Worm (Caenorhabditis elegans) whole organism, L4/young adult: ENCODE measurements around the gene dmsr-6.

ENCODE experiments used
- W03F9.2 ChIP-seq: fragments of 150-350 bp; optimal IDR thresholded peaks from 2 replicates; lab custom pipeline; 2014; ENCODE audit warnings: missing biosample characterization, missing genetic modification characterization
- dao-5 ChIP-seq: sonication (generic microtip); optimal IDR thresholded peaks from 2 replicates; lab custom pipeline; 2016; ENCODE audit warnings: missing genotype, missing genetic modification characterization, moderate library complexity, missing compliant biosample characterization
- him-1 ChIP-seq: sonication (generic microtip); optimal IDR thresholded peaks from 2 replicates; lab custom pipeline; 2016; ENCODE audit warnings: missing genotype, missing genetic modification reagents, missing genetic modification characterization, missing compliant biosample characterization

The dmsr-6 gene

ce11 chrII:14455332-14455731 lies at the start of gene dmsr-6:
Gene dmsr-6 (plus strand): TSS chrII:14455632.
- TF ChIP-seq him-1 (tag; lab: Kevin White, UChicago), result no peak
- TF ChIP-seq W03F9.2 (tag; lab: Kevin White, UChicago), result no peak
- TF ChIP-seq dao-5 (tag; lab: Kevin White, UChicago), result no peak

ce11 chrII:14406117-14406935 lies 49.1 kb upstream of the dmsr-6 start:
- no peak for TF ChIP-seq dao-5 (tag; lab: Kevin White, UChicago)
- TF ChIP-seq him-1 (tag; lab: Kevin White, UChicago), result no peak
- no peak for TF ChIP-seq W03F9.2 (tag; lab: Kevin White, UChicago)

DNA sequence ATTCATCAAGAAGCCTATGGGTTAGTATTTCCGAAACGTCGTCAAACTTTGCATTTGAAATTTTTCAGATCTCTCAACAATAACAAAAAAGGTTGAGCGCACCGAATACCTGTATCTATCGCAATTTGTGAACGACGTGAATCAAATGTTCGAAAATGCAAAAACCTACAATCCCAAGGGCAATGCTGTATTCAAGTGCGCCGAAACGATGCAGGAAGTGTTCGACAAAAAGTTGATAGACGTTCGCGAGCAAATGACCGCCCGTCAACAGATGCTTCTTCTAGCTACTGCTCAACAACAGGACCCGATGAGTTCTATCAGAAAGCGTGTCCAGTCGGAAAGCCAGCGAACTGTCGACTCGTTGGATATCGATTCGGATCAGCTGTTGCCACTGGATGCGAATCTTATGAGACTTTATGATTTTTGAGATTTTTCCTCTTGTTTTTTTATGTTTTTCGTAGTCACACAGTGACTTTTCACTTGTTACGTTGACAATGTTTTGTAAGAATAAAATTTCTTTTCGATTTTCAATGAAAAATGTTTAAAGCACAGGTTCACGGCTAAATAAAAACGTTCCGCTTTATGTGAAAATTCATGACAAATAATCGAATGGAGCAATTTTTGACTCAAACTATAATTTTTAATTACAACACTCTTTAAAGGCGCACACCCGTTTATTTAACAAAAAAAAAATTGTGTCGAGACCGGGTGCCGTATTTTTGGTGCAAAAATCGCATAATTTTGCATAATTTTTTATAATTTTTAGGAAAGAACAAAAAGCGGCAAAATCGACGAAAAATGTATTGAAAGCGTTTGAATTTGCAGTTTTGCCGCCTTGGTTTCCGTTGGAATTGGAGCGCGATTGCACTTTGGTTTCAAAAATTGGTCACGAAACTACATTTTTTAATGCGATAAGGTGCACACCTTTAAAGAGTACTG lies 47.8 kb upstream of the dmsr-6 start:
- no peak for TF ChIP-seq dao-5 (tag; lab: Kevin White, UChicago)
- peak; percentile 47 for TF ChIP-seq W03F9.2 (tag; lab: Kevin White, UChicago)
- TF ChIP-seq him-1 (tag; lab: Kevin White, UChicago), result no peak

DNA sequence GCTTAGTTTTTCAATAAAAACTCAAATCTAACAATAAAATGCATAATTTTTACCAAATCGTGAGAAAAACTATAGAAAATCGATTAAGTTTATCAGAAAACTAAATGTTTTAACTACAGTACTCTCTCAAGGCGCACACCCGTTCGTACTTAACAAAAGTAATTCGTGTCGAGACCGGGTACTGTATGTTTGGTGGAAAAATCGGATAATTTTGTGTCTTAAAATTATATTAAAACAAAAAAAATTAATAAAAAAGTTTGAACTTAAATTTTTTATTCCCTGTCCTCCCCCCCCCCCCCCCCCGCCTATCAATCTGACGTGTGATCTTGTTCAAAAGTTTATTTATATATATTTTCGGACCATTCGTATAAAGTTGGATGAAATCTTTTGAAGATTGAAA lies 47.1 kb upstream of the dmsr-6 start, which contains the start of gene F26H11.4:
Gene F26H11.4 (plus strand): TSS at position 301 of the 400 bp plus-strand sequence.
- TF ChIP-seq W03F9.2 (tag; lab: Kevin White, UChicago), result no peak
- no peak for TF ChIP-seq him-1 (tag; lab: Kevin White, UChicago)

- no peak for TF ChIP-seq him-1 (tag; lab: Kevin White, UChicago)
- TF ChIP-seq W03F9.2 (tag; lab: Kevin White, UChicago), result peak; percentile 11
Observed at ce11 chrII:14410768-14411167, 44.7 kb upstream of the dmsr-6 start, which contains the start of gene dsb-2. Gene dsb-2 (plus strand): TSS chrII:14411095.

- TF ChIP-seq dao-5 (tag; lab: Kevin White, UChicago), result no peak
- TF ChIP-seq him-1 (tag; lab: Kevin White, UChicago), result no peak
- no peak for TF ChIP-seq W03F9.2 (tag; lab: Kevin White, UChicago)
Observed at ce11 chrII:14413035-14413525, 42.4 kb upstream of the dmsr-6 start, which contains the start of gene exl-1. Gene exl-1 (minus strand): TSS chrII:14413475.

DNA sequence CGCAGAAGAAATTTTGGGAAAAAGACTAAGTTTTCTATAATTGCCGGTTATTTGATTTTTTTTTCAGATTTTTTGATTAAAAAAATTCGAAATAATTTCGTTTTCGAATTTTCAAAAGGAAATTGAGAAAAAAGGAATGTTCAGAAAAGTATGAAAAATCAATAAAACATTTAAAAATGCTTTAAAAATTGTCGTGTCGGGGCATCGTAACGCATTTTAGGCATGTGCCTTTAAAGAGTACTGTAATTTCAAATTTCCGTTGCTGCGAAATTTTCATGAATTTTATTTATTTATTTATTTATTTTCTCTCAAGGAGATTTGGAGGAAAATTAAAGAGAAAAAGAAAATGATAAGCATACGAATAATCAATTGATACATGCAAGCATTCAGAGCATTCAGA lies 41.7 kb upstream of the dmsr-6 start:
- TF ChIP-seq dao-5 (tag; lab: Kevin White, UChicago) (no peak), W03F9.2 (tag; lab: Kevin White, UChicago) (no peak), him-1 (tag; lab: Kevin White, UChicago) (no peak)

- no peak for TF ChIP-seq W03F9.2 (tag; lab: Kevin White, UChicago)
- no peak for TF ChIP-seq dao-5 (tag; lab: Kevin White, UChicago)
- TF ChIP-seq him-1 (tag; lab: Kevin White, UChicago), result no peak
Observed at ce11 chrII:14415427-14415826, 40.0 kb upstream of the dmsr-6 start.

DNA sequence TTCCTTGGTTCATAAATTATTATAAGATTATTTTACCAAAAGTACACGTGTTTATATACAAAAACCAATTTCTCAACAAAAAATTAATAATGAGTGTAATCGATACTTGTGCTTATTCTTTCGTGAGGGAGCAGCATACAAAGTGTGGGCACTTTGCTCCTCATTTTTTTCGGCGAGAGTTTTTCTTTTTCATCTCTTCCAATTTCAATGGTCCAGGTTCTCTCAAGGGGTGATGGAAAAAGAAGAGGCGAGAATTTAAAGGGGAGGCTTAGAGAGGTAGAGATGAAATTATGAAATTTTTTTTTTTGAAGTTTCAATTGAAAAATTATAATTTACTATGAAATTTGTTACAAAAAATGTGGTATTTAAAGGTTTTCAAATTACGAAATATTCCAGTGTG lies 38.4 kb upstream of the dmsr-6 start:
- no peak for TF ChIP-seq him-1 (tag; lab: Kevin White, UChicago)
- TF ChIP-seq dao-5 (tag; lab: Kevin White, UChicago), result no peak
- TF ChIP-seq W03F9.2 (tag; lab: Kevin White, UChicago), result no peak

DNA sequence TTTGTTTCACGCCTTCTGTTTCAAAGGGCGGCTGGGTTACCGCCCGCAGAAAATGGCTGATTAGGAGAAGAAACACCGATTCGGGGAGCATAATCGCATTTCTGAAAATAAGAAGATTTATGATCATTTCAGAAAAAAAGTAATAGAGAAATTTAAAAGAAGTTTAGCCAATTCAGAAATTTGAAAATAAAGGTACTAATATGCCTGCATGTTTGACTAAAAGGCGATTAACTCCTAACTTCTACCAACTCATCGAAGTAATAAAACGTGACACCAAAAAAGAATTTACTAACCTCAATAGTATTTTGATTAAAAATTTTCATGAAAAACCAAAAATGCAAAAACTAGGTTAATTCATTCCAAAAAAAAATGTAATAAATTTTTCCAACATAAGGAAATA lies 30.6 kb upstream of the dmsr-6 start, which contains the start of gene plx-2:
Gene plx-2 (minus strand): TSS at position 101 of the 400 bp plus-strand sequence.
- TF ChIP-seq him-1 (tag; lab: Kevin White, UChicago) (no peak), dao-5 (tag; lab: Kevin White, UChicago) (no peak), W03F9.2 (tag; lab: Kevin White, UChicago) (no peak)

DNA sequence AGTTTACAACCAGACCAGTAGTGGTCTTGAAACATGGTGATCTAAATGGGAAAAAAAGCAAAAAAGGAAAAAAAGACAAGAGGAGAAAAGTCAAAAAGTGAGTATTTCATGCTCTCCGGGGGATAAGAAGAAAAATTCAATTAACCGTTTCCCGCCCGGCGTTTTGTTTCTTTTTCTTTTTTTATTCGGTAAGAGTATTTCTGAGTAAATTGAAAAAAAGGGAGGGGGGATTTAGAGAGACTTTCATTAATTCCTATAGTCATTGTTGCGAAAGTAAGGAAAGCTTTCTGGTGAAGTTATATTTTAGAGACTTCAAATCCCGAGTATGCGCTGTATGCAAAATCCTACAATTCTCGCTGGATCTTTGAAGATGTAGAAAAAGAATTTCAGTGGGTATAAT lies 27.7 kb upstream of the dmsr-6 start:
- TF ChIP-seq dao-5 (tag; lab: Kevin White, UChicago) (no peak), him-1 (tag; lab: Kevin White, UChicago) (no peak), W03F9.2 (tag; lab: Kevin White, UChicago) (no peak)

- TF ChIP-seq dao-5 (tag; lab: Kevin White, UChicago) (no peak), him-1 (tag; lab: Kevin White, UChicago) (no peak), W03F9.2 (tag; lab: Kevin White, UChicago) (no peak)
Observed at ce11 chrII:14428834-14429233, 26.6 kb upstream of the dmsr-6 start.

DNA sequence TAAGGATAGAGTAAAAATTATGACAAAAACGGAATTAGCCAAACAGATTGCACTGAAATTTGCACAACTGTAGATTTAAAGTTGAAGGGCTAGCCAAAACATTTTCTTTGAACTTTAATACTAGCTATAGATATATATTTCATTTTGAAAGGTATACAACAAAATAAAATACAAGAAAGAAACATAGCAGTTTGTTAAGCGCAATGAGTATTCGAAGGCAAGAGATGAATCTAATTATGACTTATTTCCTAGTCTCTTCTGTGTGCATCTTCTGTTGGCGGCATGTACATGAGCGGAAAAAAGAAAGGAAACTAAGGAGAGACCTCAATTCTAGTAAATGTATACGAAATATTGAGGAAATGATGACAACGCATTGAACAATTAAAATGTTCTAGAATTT lies 23.3 kb upstream of the dmsr-6 start:
- TF ChIP-seq him-1 (tag; lab: Kevin White, UChicago), result no peak
- no peak for TF ChIP-seq dao-5 (tag; lab: Kevin White, UChicago)
- TF ChIP-seq W03F9.2 (tag; lab: Kevin White, UChicago), result no peak
